Fruit fly (Drosophila melanogaster) whole organism, embryonic: ENCODE measurements around the gene CG15365.

Source experiments
- ATbp ChIP-seq: fragments of 200-800 bp; sonication (Bioruptor generic); optimal IDR thresholded peaks from 2 replicates; lab custom pipeline; 2017; ENCODE audit warnings: missing biosample characterization, mild to moderate bottlenecking, missing genetic modification characterization, missing genetic modification reagents
- Abd-B ChIP-seq: fragments of 200-800 bp; sonication (Bioruptor generic); optimal IDR thresholded peaks from 2 replicates; lab custom pipeline; 2018; ENCODE audit warnings: missing biosample characterization, mild to moderate bottlenecking, missing genetic modification characterization, moderate library complexity
- CG10979 ChIP-seq: fragments of 200-800 bp; sonication (Bioruptor generic); optimal IDR thresholded peaks from 2 replicates; lab custom pipeline; 2018; ENCODE audit warnings: missing biosample characterization, mild to moderate bottlenecking, missing genetic modification characterization, moderate library complexity
- CG12236 ChIP-seq: fragments of 200-800 bp; sonication (Bioruptor generic); optimal IDR thresholded peaks from 2 replicates; lab custom pipeline; 2016; ENCODE audit warnings: missing biosample characterization, missing genetic modification characterization
- CG1233 ChIP-seq: fragments of 200-800 bp; sonication (Bioruptor generic); optimal IDR thresholded peaks from 4 replicates; lab custom pipeline; 2018; ENCODE audit warnings: missing biosample characterization, mild to moderate bottlenecking, missing genetic modification characterization
- CG15479 ChIP-seq: fragments of 200-800 bp; sonication (Bioruptor generic); optimal IDR thresholded peaks from 3 replicates; lab custom pipeline; 2019; ENCODE audit warnings: missing biosample characterization, mild to moderate bottlenecking, missing genetic modification characterization, moderate library complexity
- CG18262 ChIP-seq: fragments of 200-800 bp; optimal IDR thresholded peaks from 3 replicates; lab custom pipeline; 2019; ENCODE audit warnings: missing biosample characterization, mild to moderate bottlenecking, missing genetic modification characterization, moderate library complexity
- CG1832 ChIP-seq: fragments of 200-800 bp; sonication (Bioruptor generic); optimal IDR thresholded peaks from 2 replicates; lab custom pipeline; 2017; ENCODE audit warnings: missing biosample characterization, mild to moderate bottlenecking, missing genetic modification characterization, inconsistent platforms
- CG2202 ChIP-seq: fragments of 200-800 bp; sonication (Bioruptor generic); optimal IDR thresholded peaks from 2 replicates; lab custom pipeline; 2018; ENCODE audit warnings: missing biosample characterization, mild to moderate bottlenecking, missing genetic modification characterization
- CG2678 ChIP-seq: fragments of 200-800 bp; sonication (Bioruptor generic); optimal IDR thresholded peaks from 3 replicates; lab custom pipeline; 2019; ENCODE audit warnings: missing biosample characterization, mild to moderate bottlenecking, missing genetic modification characterization, moderate library complexity
- CG2712 ChIP-seq: fragments of 200-800 bp; optimal IDR thresholded peaks from 3 replicates; lab custom pipeline; 2019; ENCODE audit warnings: missing biosample characterization, mild to moderate bottlenecking, missing genetic modification characterization, moderate library complexity
- CG31441 ChIP-seq: fragments of 200-800 bp; sonication (Bioruptor generic); IDR thresholded peaks from 2 replicates; pipeline ENCODE4 v1.3.6; 2022; ENCODE audit warnings: missing biosample characterization, missing genetic modification characterization
- CG32767 ChIP-seq: fragments of 200-800 bp; sonication (Bioruptor generic); IDR thresholded peaks from 2 replicates; pipeline ENCODE4 v1.3.6; 2022; ENCODE audit warnings: missing biosample characterization, missing genetic modification characterization
- CG4360 ChIP-seq: fragments of 200-800 bp; sonication (Bioruptor generic); IDR thresholded peaks from 2 replicates; pipeline ENCODE4 v1.3.6; 2022; ENCODE audit warnings: missing biosample characterization, missing genetic modification characterization
- CG7372 ChIP-seq: fragments of 200-800 bp; sonication (Bioruptor generic); IDR thresholded peaks from 2 replicates; pipeline ENCODE4 v1.3.6; 2022; ENCODE audit warnings: missing biosample characterization, missing genetic modification characterization
- CG7839 ChIP-seq: fragments of 200-800 bp; sonication (Bioruptor generic); optimal IDR thresholded peaks from 3 replicates; lab custom pipeline; 2018; ENCODE audit warnings: missing biosample characterization, mild to moderate bottlenecking, missing genetic modification characterization, moderate library complexity
- CG8290 ChIP-seq, 3 experiments: fragments of 200-800 bp; sonication (Bioruptor generic); optimal IDR thresholded peaks; 2 replicates each; lab custom pipeline; 2016 to 2019; ENCODE audit warnings: missing biosample characterization in 3 of 3, missing genetic modification characterization in 3 of 3, mild to moderate bottlenecking in 2 of 3, moderate library complexity in 1 of 3
- CG8765 ChIP-seq: fragments of 200-800 bp; sonication (Bioruptor generic); IDR thresholded peaks from 2 replicates; pipeline ENCODE4 v1.3.6; 2022; ENCODE audit warnings: missing biosample characterization, missing genetic modification characterization
- CG9727 ChIP-seq: fragments of 200-800 bp; sonication (Bioruptor generic); optimal IDR thresholded peaks from 3 replicates; lab custom pipeline; 2017; ENCODE audit warnings: missing biosample characterization, mild to moderate bottlenecking, missing genetic modification characterization
- Ets65A ChIP-seq: fragments of 200-800 bp; sonication (Bioruptor generic); peaks from one replicate; lab custom pipeline; 2016; ENCODE audit warnings: missing biosample characterization, missing genetic modification characterization
- HLH54F ChIP-seq: fragments of 200-800 bp; sonication (Bioruptor generic); optimal IDR thresholded peaks from 3 replicates; lab custom pipeline; 2016; ENCODE audit warnings: missing biosample characterization, missing genetic modification characterization
- Oli ChIP-seq: fragments of 200-800 bp; sonication (Bioruptor generic); optimal IDR thresholded peaks from 2 replicates; lab custom pipeline; 2018; ENCODE audit warnings: missing biosample characterization, mild to moderate bottlenecking, missing genetic modification characterization, moderate library complexity
- Ptx1 ChIP-seq: fragments of 200-800 bp; sonication (Bioruptor generic); IDR thresholded peaks from 2 replicates; pipeline ENCODE4 v1.3.6; 2022; ENCODE audit warnings: missing biosample characterization, missing genetic modification characterization
- cg ChIP-seq: fragments of 200-800 bp; sonication (Bioruptor generic); optimal IDR thresholded peaks from 3 replicates; lab custom pipeline; 2019; ENCODE audit warnings: missing biosample characterization, mild to moderate bottlenecking, missing genetic modification characterization, moderate library complexity
- crol ChIP-seq: fragments of 200-800 bp; sonication (Bioruptor generic); IDR thresholded peaks from 2 replicates; pipeline ENCODE4 v1.3.6; 2022; ENCODE audit warnings: missing biosample characterization, missing genetic modification characterization
- dmrt11E ChIP-seq: fragments of 200-800 bp; sonication (Bioruptor generic); optimal IDR thresholded peaks from 3 replicates; lab custom pipeline; 2018; ENCODE audit warnings: missing biosample characterization, mild to moderate bottlenecking, missing genetic modification characterization, moderate library complexity
- dmrt99B ChIP-seq: fragments of 200-800 bp; sonication (Bioruptor generic); optimal IDR thresholded peaks from 2 replicates; lab custom pipeline; 2018; ENCODE audit warnings: missing biosample characterization, mild to moderate bottlenecking, missing genetic modification characterization, moderate library complexity
- fd102C ChIP-seq: fragments of 200-800 bp; sonication (Bioruptor generic); optimal IDR thresholded peaks from 2 replicates; lab custom pipeline; 2018; ENCODE audit warnings: missing biosample characterization, mild to moderate bottlenecking, missing genetic modification characterization, moderate library complexity
- gem ChIP-seq: fragments of 200-800 bp; sonication (Bioruptor generic); optimal IDR thresholded peaks from 2 replicates; lab custom pipeline; 2019; ENCODE audit warnings: missing biosample characterization, mild to moderate bottlenecking, missing genetic modification characterization, moderate library complexity
- grau ChIP-seq: fragments of 200-800 bp; optimal IDR thresholded peaks from 3 replicates; lab custom pipeline; 2019; ENCODE audit warnings: missing biosample characterization, mild to moderate bottlenecking, missing genetic modification characterization, moderate library complexity
- gsb-n ChIP-seq: fragments of 200-800 bp; sonication (Bioruptor generic); optimal IDR thresholded peaks from 3 replicates; lab custom pipeline; 2018; ENCODE audit warnings: missing biosample characterization, mild to moderate bottlenecking, missing genetic modification characterization
- inv ChIP-seq: fragments of 200-800 bp; sonication (Bioruptor generic); IDR thresholded peaks from 2 replicates; pipeline ENCODE4 v1.3.6; 2022; ENCODE audit warnings: missing biosample characterization, missing genetic modification characterization; ENCODE audit not compliant: partially characterized antibody
- lola ChIP-seq, 3 experiments: fragments of >200 bp in 2 of 3; fragments of 200-800 bp in 1 of 3; sonication (Bioruptor generic) in 1 of 3; optimal IDR thresholded peaks; 2 replicates each; lab custom pipeline; 2017 to 2019; ENCODE audit warnings: missing biosample characterization in 3 of 3, missing genetic modification characterization in 3 of 3, mild to moderate bottlenecking in 1 of 3, moderate library complexity in 1 of 3
- nmo ChIP-seq: fragments of 200-800 bp; sonication (Bioruptor generic); optimal IDR thresholded peaks from 2 replicates; lab custom pipeline; 2018; ENCODE audit warnings: missing biosample characterization, mild to moderate bottlenecking, missing genetic modification characterization, moderate library complexity
- odd ChIP-seq: fragments of 200-800 bp; sonication (Bioruptor generic); optimal IDR thresholded peaks from 2 replicates; lab custom pipeline; 2017; ENCODE audit warnings: missing biosample characterization, mild to moderate bottlenecking, missing genetic modification characterization
- row ChIP-seq: fragments of 200-800 bp; sonication (Bioruptor generic); IDR thresholded peaks from 3 replicates; pipeline ENCODE4 v1.3.6; 2022; ENCODE audit warnings: missing biosample characterization, missing genetic modification characterization
- sens ChIP-seq: fragments of 200-800 bp; sonication (Bioruptor generic); peaks from one replicate; lab custom pipeline; 2016; ENCODE audit warnings: missing biosample characterization, missing genetic modification characterization
- sqz ChIP-seq: fragments of 200-800 bp; sonication (Bioruptor generic); optimal IDR thresholded peaks from 3 replicates; lab custom pipeline; 2018; ENCODE audit warnings: missing biosample characterization, mild to moderate bottlenecking, missing genetic modification characterization
- tap ChIP-seq: fragments of 200-800 bp; optimal IDR thresholded peaks from 3 replicates; lab custom pipeline; 2019; ENCODE audit warnings: missing biosample characterization, mild to moderate bottlenecking, missing genetic modification characterization, moderate library complexity
- vvl ChIP-seq: fragments of 200-800 bp; sonication (Bioruptor generic); IDR thresholded peaks from 2 replicates; pipeline ENCODE4 v1.3.6; 2022; ENCODE audit warnings: missing biosample characterization, missing genetic modification characterization

The CG15365 gene

dm6 chrX:9020092-9020491, 47.7 kb downstream of the CG15365 start:
- TF ChIP-seq tap (no peak), lola (GFP tag; optimal IDR thresholded peaks at IDR 0.05; lab: Kevin White, UChicago) (peak in 1 of 3 experiments; percentile 1), fd102C (peak; percentile 38), CG7372 (GFP tag; lab: Robert Waterston, UW) (peak; percentile 91), dmrt11E (tag; lab: Kevin White, UChicago) (peak; percentile 17), odd (GFP tag; lab: Kevin White, UChicago) (no peak), CG12236 (GFP tag; lab: Kevin White, UChicago) (no peak), CG10979 (tag; lab: Kevin White, UChicago) (peak; percentile 64), inv (no peak), CG9727 (GFP tag; lab: Kevin White, UChicago) (peak; percentile 7), Ets65A (GFP tag; lab: Kevin White, UChicago) (peak; percentile 52)

- no peak for TF ChIP-seq Oli
- 0 out of 2 replicates have a peak, but pooled peaks have one; percentile 30 for TF ChIP-seq CG4360 (GFP tag; lab: Robert Waterston, UW)
- TF ChIP-seq sens (GFP tag; lab: Kevin White, UChicago): peak; percentile 28
- TF ChIP-seq, all 482 proteins: peak for 2
Measured at dm6 chrX:9013339-9013939, 54.3 kb downstream of the CG15365 start.

- TF ChIP-seq CG1832 (GFP tag; lab: Kevin White, UChicago) (peak; percentile 39), CG1233 (peak; percentile 3), Ptx1 (GFP tag; lab: Robert Waterston, UW) (0 out of 2 replicates have a peak, but pooled peaks have one; percentile 19), cg (GFP tag; lab: Kevin White, UChicago) (peak; percentile 51), CG2678 (tag; lab: Kevin White, UChicago) (peak; percentile 40), HLH54F (no peak), CG31441 (0 out of 2 replicates have a peak, but pooled peaks have one; percentile 26), crol (GFP tag; lab: Robert Waterston, UW) (peak; percentile 66), row (GFP tag; lab: Robert Waterston, UW) (0 out of 3 replicates have a peak, but pooled peaks have one; percentile 20), CG7839 (tag; lab: Kevin White, UChicago) (peak; percentile 21), CG32767 (GFP tag; lab: Robert Waterston, UW) (0 out of 2 replicates have a peak, but pooled peaks have one; percentile 22), gem (tag; lab: Kevin White, UChicago) (peak; percentile 46), CG2712 (tag; lab: Kevin White, UChicago) (peak; percentile 17), CG15479 (GFP tag; lab: Kevin White, UChicago) (no peak), ATbp (peak; percentile 22), gsb-n (no peak), sqz (GFP tag; lab: Kevin White, UChicago) (peak; percentile 19), CG18262 (peak; percentile 3), CG8765 (GFP tag; lab: Robert Waterston, UW) (no peak), vvl (GFP tag; lab: Robert Waterston, UW) (no peak), CG8290 (GFP tag; optimal IDR thresholded peaks at IDR 0.05; lab: Kevin White, UChicago) (no peak), CG8290 (tag; optimal IDR thresholded peaks at IDR 0.05; lab: Kevin White, UChicago) (no peak), dmrt99B (tag; lab: Kevin White, UChicago) (peak; percentile 15), grau (tag; lab: Kevin White, UChicago) (peak; percentile 6), CG2202 (no peak), nmo (GFP tag; lab: Kevin White, UChicago) (peak; percentile 15), Abd-B (GFP tag; lab: Kevin White, UChicago) (peak; percentile 18)
Measured at dm6 chrX:9012722-9013121, 55.1 kb downstream of the CG15365 start.
